Worm (Caenorhabditis elegans) whole organism, L4 larva: ENCODE measurements around the gene B0524.5.

Experiments
- F37D6.2 ChIP-seq: sonication (generic microtip); optimal IDR thresholded peaks from 2 replicates; lab custom pipeline; 2016; ENCODE audit warnings: mild to moderate bottlenecking, missing genetic modification characterization, missing compliant biosample characterization
- F44E2.7 ChIP-seq: fragments of 200-800 bp; sonication (Bioruptor generic); IDR thresholded peaks from 2 replicates; pipeline ENCODE4 v2.1.2; 2022; ENCODE audit warnings: missing genetic modification characterization, missing compliant biosample characterization
- T20F7.1 ChIP-seq: fragments of 200-800 bp; sonication (Bioruptor generic); optimal IDR thresholded peaks from 2 replicates; lab custom pipeline; 2018; ENCODE audit warnings: mild to moderate bottlenecking, missing genetic modification characterization, missing compliant biosample characterization
- Y48G9A.11 ChIP-seq: fragments of 200-800 bp; sonication (Bioruptor generic); IDR thresholded peaks from 2 replicates; pipeline ENCODE4 v1.3.6; 2022; ENCODE audit warnings: missing genetic modification reagents, missing genetic modification characterization, missing compliant biosample characterization
- Y5F2A.4 ChIP-seq: fragments of 200-800 bp; sonication (Bioruptor generic); optimal IDR thresholded peaks from 2 replicates; lab custom pipeline; 2018; ENCODE audit warnings: mild to moderate bottlenecking, missing genetic modification characterization, missing compliant biosample characterization
- Y75B8A.6 ChIP-seq: fragments of 200-800 bp; sonication (Bioruptor generic); IDR thresholded peaks from 2 replicates; pipeline ENCODE4 v1.3.6; 2022; ENCODE audit warnings: missing genetic modification reagents, missing genetic modification characterization, missing compliant biosample characterization
- aly-2 ChIP-seq: sonication (generic microtip); optimal IDR thresholded peaks from 2 replicates; lab custom pipeline; 2018; ENCODE audit warnings: missing biosample characterization, missing genetic modification characterization
- arid-1 ChIP-seq: fragments of 200-800 bp; sonication (Bioruptor generic); conservative IDR thresholded peaks from 2 replicates; pipeline ENCODE4 v1.3.6; 2022; ENCODE audit warnings: missing genetic modification reagents, missing genetic modification characterization, missing compliant biosample characterization
- attf-4 ChIP-seq: sonication (generic microtip); optimal IDR thresholded peaks from 3 replicates; lab custom pipeline; 2017; ENCODE audit warnings: missing biosample characterization, missing genetic modification characterization
- ceh-20 ChIP-seq: fragments of 200-800 bp; sonication (Bioruptor generic); IDR thresholded peaks from 2 replicates; pipeline ENCODE4 v1.3.6; 2022; ENCODE audit warnings: missing genetic modification reagents, missing genetic modification characterization, missing compliant biosample characterization
- ceh-32 ChIP-seq: sonication (generic microtip); optimal IDR thresholded peaks from 2 replicates; lab custom pipeline; 2016; ENCODE audit warnings: mild to moderate bottlenecking, missing genetic modification characterization, missing compliant biosample characterization; ENCODE audit not compliant: poor library complexity
- ceh-82 ChIP-seq: sonication (generic microtip); optimal IDR thresholded peaks from 2 replicates; lab custom pipeline; 2017; ENCODE audit warnings: missing biosample characterization, missing genetic modification characterization
- ces-1 ChIP-seq: fragments of 150-350 bp; sonication (generic microtip); optimal IDR thresholded peaks from 4 replicates; lab custom pipeline; 2014; ENCODE audit warnings: missing biosample characterization, missing genetic modification reagents, missing genetic modification characterization
- daf-12 ChIP-seq: fragments of 150-350 bp; optimal IDR thresholded peaks from 2 replicates; lab custom pipeline; 2014; ENCODE audit warnings: missing biosample characterization, missing genetic modification reagents, missing genetic modification characterization
- daf-16 ChIP-seq, 3 experiments: sonication (generic microtip); optimal IDR thresholded peaks; 2 replicates each; lab custom pipeline; 2016 to 2017; ENCODE audit warnings: missing genetic modification characterization in 3 of 3, missing genetic modification reagents in 3 of 3, mild to moderate bottlenecking in 2 of 3, missing compliant biosample characterization in 2 of 3, missing biosample characterization in 1 of 3, moderate library complexity in 1 of 3
- daf-19 ChIP-seq: fragments of 200-800 bp; sonication (Bioruptor generic); conservative IDR thresholded peaks from 2 replicates; pipeline ENCODE4 v1.3.6; 2022; ENCODE audit warnings: missing genetic modification characterization, missing compliant biosample characterization
- daf-8 ChIP-seq: fragments of 200-800 bp; sonication (Bioruptor generic); IDR thresholded peaks from 2 replicates; pipeline ENCODE4 v1.3.6; 2022; ENCODE audit warnings: missing genetic modification characterization, missing compliant biosample characterization
- dve-1 ChIP-seq: sonication (generic microtip); optimal IDR thresholded peaks from 2 replicates; lab custom pipeline; 2017; ENCODE audit warnings: antibody characterized with exemption, mild to moderate bottlenecking, missing genetic modification characterization, missing compliant biosample characterization; ENCODE audit not compliant: insufficient read depth
- fkh-10 ChIP-seq: fragments of 150-350 bp; optimal IDR thresholded peaks from 2 replicates; lab custom pipeline; 2014; ENCODE audit warnings: missing biosample characterization, missing genetic modification reagents, missing genetic modification characterization
- gei-8 ChIP-seq: fragments of 200-800 bp; sonication (Bioruptor generic); optimal IDR thresholded peaks from 2 replicates; lab custom pipeline; 2018; ENCODE audit warnings: mild to moderate bottlenecking, missing genetic modification characterization, missing compliant biosample characterization
- hmg-1.1 ChIP-seq: fragments of 200-800 bp; sonication (Bioruptor generic); IDR thresholded peaks from 2 replicates; pipeline ENCODE4 v1.3.6; 2022; ENCODE audit warnings: missing genetic modification reagents, missing genetic modification characterization, missing compliant biosample characterization
- lim-7 ChIP-seq: fragments of 200-800 bp; sonication (Bioruptor generic); IDR thresholded peaks from 2 replicates; pipeline ENCODE4 v1.3.6; 2022; ENCODE audit warnings: missing genetic modification characterization, missing compliant biosample characterization
- lin-13 ChIP-seq: fragments of 150-350 bp; optimal IDR thresholded peaks from 2 replicates; lab custom pipeline; 2014; ENCODE audit warnings: missing biosample characterization, missing genetic modification reagents, missing genetic modification characterization
- lin-15B ChIP-seq: fragments of 150-350 bp; sonication (generic microtip); optimal IDR thresholded peaks from 3 replicates; lab custom pipeline; 2014; ENCODE audit warnings: missing biosample characterization, missing genetic modification characterization
- lin-29 ChIP-seq: fragments of 200-800 bp; sonication (Bioruptor generic); IDR thresholded peaks from 2 replicates; pipeline ENCODE4 v1.3.6; 2022; ENCODE audit warnings: missing genetic modification reagents, missing genetic modification characterization, missing compliant biosample characterization
- mes-2 ChIP-seq: sonication (generic microtip); optimal IDR thresholded peaks from 2 replicates; lab custom pipeline; 2016; ENCODE audit warnings: missing genotype, mild to moderate bottlenecking, missing genetic modification characterization, missing compliant biosample characterization; ENCODE audit not compliant: poor library complexity, severe bottlenecking
- mxl-2 ChIP-seq: fragments of 200-800 bp; sonication (Bioruptor generic); conservative IDR thresholded peaks from 2 replicates; pipeline ENCODE4 v1.3.6; 2022; ENCODE audit warnings: missing genetic modification reagents, missing genetic modification characterization, missing compliant biosample characterization
- nhr-10 ChIP-seq: fragments of 150-350 bp; optimal IDR thresholded peaks from 2 replicates; lab custom pipeline; 2014; ENCODE audit warnings: missing biosample characterization, missing genetic modification characterization
- nhr-102 ChIP-seq: sonication (generic microtip); optimal IDR thresholded peaks from 2 replicates; lab custom pipeline; 2016; ENCODE audit warnings: mild to moderate bottlenecking, missing genetic modification characterization, moderate library complexity, missing compliant biosample characterization
- nhr-237 ChIP-seq: sonication (generic microtip); optimal IDR thresholded peaks from 2 replicates; lab custom pipeline; 2017; ENCODE audit warnings: missing biosample characterization, missing genetic modification characterization
- nhr-25 ChIP-seq: sonication (generic microtip); optimal IDR thresholded peaks from 2 replicates; lab custom pipeline; 2017; ENCODE audit warnings: missing genetic modification characterization, mild to moderate bottlenecking, missing compliant biosample characterization, antibody characterized with exemption, moderate library complexity, borderline replicate concordance; ENCODE audit not compliant: insufficient read depth
- nhr-28 ChIP-seq: fragments of 150-350 bp; optimal IDR thresholded peaks from 2 replicates; lab custom pipeline; 2014; ENCODE audit warnings: missing biosample characterization, missing genetic modification characterization
- nhr-41 ChIP-seq: fragments of 200-800 bp; sonication (Bioruptor generic); IDR thresholded peaks from 2 replicates; pipeline ENCODE4 v1.3.6; 2022; ENCODE audit warnings: missing genetic modification reagents, missing genetic modification characterization, missing compliant biosample characterization
- nhr-76 ChIP-seq: fragments of 150-350 bp; optimal IDR thresholded peaks from 2 replicates; lab custom pipeline; 2014; ENCODE audit warnings: missing biosample characterization, missing genetic modification characterization
- pha-4 ChIP-seq, 2 experiments: fragments of 150-350 bp in 1 of 2; fragments of 200-800 bp in 1 of 2; sonication (Bioruptor generic) in 1 of 2; IDR thresholded peaks in 1 of 2; optimal IDR thresholded peaks in 1 of 2; 2 replicates each; pipeline versions ENCODE4 v1.3.6 to Lab custom; 2014 to 2022; ENCODE audit warnings: missing genetic modification characterization in 2 of 2, missing genetic modification reagents in 2 of 2, missing biosample characterization in 1 of 2, missing compliant biosample characterization in 1 of 2
- php-3 ChIP-seq: fragments of 200-800 bp; sonication (Bioruptor generic); IDR thresholded peaks from 2 replicates; pipeline ENCODE4 v1.3.6; 2022; ENCODE audit warnings: missing genetic modification reagents, missing genetic modification characterization, missing compliant biosample characterization
- set-16 ChIP-seq: fragments of 200-800 bp; sonication (Bioruptor generic); IDR thresholded peaks from 2 replicates; pipeline ENCODE4 v1.3.6; 2022; ENCODE audit warnings: missing genetic modification reagents, missing genetic modification characterization, missing compliant biosample characterization
- skn-1 ChIP-seq: fragments of 150-350 bp; optimal IDR thresholded peaks from 2 replicates; lab custom pipeline; 2014; ENCODE audit warnings: missing biosample characterization, missing genetic modification characterization
- spr-1 ChIP-seq: sonication (generic microtip); optimal IDR thresholded peaks from 2 replicates; lab custom pipeline; 2016; ENCODE audit warnings: mild to moderate bottlenecking, missing genetic modification characterization, missing compliant biosample characterization
- spr-3 ChIP-seq: fragments of 200-800 bp; sonication (Bioruptor generic); optimal IDR thresholded peaks from 2 replicates; lab custom pipeline; 2018; ENCODE audit warnings: mild to moderate bottlenecking, missing genetic modification characterization, missing compliant biosample characterization
- unc-39 ChIP-seq: sonication (generic microtip); optimal IDR thresholded peaks from 2 replicates; lab custom pipeline; 2017; ENCODE audit warnings: missing biosample characterization, missing genetic modification characterization
- unc-62 ChIP-seq, 3 experiments: fragments of 150-350 bp in 1 of 3; sonication (generic microtip); optimal IDR thresholded peaks in 2 of 3; peaks in 1 of 3; 1 replicate in 1 of 3; 2 replicates in 2 of 3; lab custom pipeline; 2014 to 2017; ENCODE audit warnings: missing biosample characterization in 3 of 3, missing genetic modification characterization in 3 of 3, missing genetic modification reagents in 3 of 3, missing genotype in 1 of 3
- vab-7 ChIP-seq: fragments of 200-800 bp; sonication (Bioruptor generic); IDR thresholded peaks from 2 replicates; pipeline ENCODE4 v1.3.6; 2022; ENCODE audit warnings: missing genetic modification reagents, missing genetic modification characterization, missing compliant biosample characterization
- zag-1 ChIP-seq: fragments of 150-350 bp; optimal IDR thresholded peaks from 2 replicates; lab custom pipeline; 2014; ENCODE audit warnings: missing biosample characterization, missing genetic modification characterization
- zfp-2 ChIP-seq: sonication (generic microtip); optimal IDR thresholded peaks from 2 replicates; lab custom pipeline; 2016; ENCODE audit warnings: mild to moderate bottlenecking, missing genetic modification characterization, missing compliant biosample characterization
- zfp-3 ChIP-seq: fragments of 200-800 bp; sonication (Bioruptor generic); conservative IDR thresholded peaks from 2 replicates; pipeline ENCODE4 v1.3.6; 2022; ENCODE audit warnings: missing genetic modification reagents, missing genetic modification characterization, missing compliant biosample characterization
- zip-11 ChIP-seq: fragments of 200-800 bp; sonication (Bioruptor generic); IDR thresholded peaks from 2 replicates; pipeline ENCODE4 v1.3.6; 2022; ENCODE audit warnings: missing genetic modification characterization, missing compliant biosample characterization
- zip-2 ChIP-seq: fragments of 150-350 bp; optimal IDR thresholded peaks from 2 replicates; lab custom pipeline; 2014; ENCODE audit warnings: missing biosample characterization, missing genetic modification characterization
- ztf-11 ChIP-seq: fragments of 150-350 bp; optimal IDR thresholded peaks from 2 replicates; lab custom pipeline; 2014; ENCODE audit warnings: missing biosample characterization, missing genetic modification characterization
- ztf-7 ChIP-seq: fragments of 150-350 bp; optimal IDR thresholded peaks from 2 replicates; lab custom pipeline; 2014; ENCODE audit warnings: missing biosample characterization, missing genetic modification characterization

Gene B0524.5

DNA sequence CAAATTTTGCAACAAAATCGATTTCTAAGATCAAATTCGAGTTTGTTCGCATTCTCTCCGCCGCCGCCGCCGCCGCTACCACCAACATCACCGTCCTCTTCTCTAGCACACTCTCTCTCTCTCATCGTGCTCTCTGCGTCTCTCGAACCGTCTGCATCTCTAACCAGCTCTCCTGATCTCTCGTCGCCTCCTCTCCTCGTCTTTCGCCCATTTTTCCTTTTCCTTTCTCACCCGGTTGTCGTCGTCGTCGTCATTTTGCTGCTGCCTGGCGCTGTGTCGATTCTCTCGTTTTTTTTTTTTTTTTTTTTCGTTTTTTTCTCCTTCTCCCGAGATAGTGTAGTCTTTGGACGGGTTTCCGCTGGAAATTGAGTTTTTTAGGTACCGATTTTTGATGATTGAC, 32.8 kb upstream of the B0524.5 start (continued):
- TF ChIP-seq zag-1 (no peak), ceh-20 (GFP tag; lab: Robert Waterston, UW) (peak; percentile 97), fkh-10 (GFP tag; lab: Kevin White, UChicago) (peak; percentile 56), nhr-10 (peak; percentile 79), gei-8 (GFP tag; lab: Kevin White, UChicago) (peak; percentile 92), zfp-3 (GFP tag; lab: Robert Waterston, UW) (peak; percentile 77), vab-7 (GFP tag; lab: Robert Waterston, UW) (no peak), T20F7.1 (GFP tag; lab: Kevin White, UChicago) (no peak), ceh-32 (tag; lab: Kevin White, UChicago) (peak; percentile 15), mxl-2 (GFP tag; lab: Robert Waterston, UW) (peak; percentile 36; the same call in 1 of the 2 replicates), nhr-102 (tag; lab: Kevin White, UChicago) (peak; percentile 88), dve-1 (tag; lab: Kevin White, UChicago) (peak; percentile 83), ceh-82 (no peak), hmg-1.1 (GFP tag; lab: Robert Waterston, UW) (peak; percentile 87), nhr-25 (peak; percentile 89), nhr-28 (tag; lab: Kevin White, UChicago) (peak; percentile 82), F44E2.7 (GFP tag; lab: Robert Waterston, UW) (no peak), mes-2 (peak; percentile 74), lin-13 (GFP tag; lab: Kevin White, UChicago) (peak; percentile 85), set-16 (GFP tag; lab: Robert Waterston, UW) (peak; percentile 98), daf-12 (tag; lab: Kevin White, UChicago) (no peak), ces-1 (GFP tag; lab: Kevin White, UChicago) (no peak), php-3 (GFP tag; lab: Robert Waterston, UW) (peak; percentile 47; the same call in 1 of the 2 replicates), aly-2 (tag; lab: Kevin White, UChicago) (no peak), ztf-7 (no peak), spr-1 (tag; lab: Kevin White, UChicago) (peak; percentile 19), Y5F2A.4 (no peak), lin-29 (GFP tag; lab: Robert Waterston, UW) (peak; percentile 88), F37D6.2 (tag; lab: Kevin White, UChicago) (peak; percentile 73), attf-4 (tag; lab: Kevin White, UChicago) (no peak), pha-4 (GFP tag; IDR thresholded peaks at IDR 0.05; lab: Robert Waterston, UW) (peak; percentile 95), pha-4 (tag; optimal IDR thresholded peaks at IDR 0.05; lab: Kevin White, UChicago) (no peak), nhr-41 (GFP tag; lab: Robert Waterston, UW) (no peak), nhr-76 (tag; lab: Kevin White, UChicago) (peak; percentile 17), zip-2 (no peak), nhr-237 (peak; percentile 44), lin-15B (tag; lab: Kevin White, UChicago) (no peak), unc-39 (tag; lab: Kevin White, UChicago) (no peak), ztf-11 (tag; lab: Kevin White, UChicago) (no peak), daf-16 (GFP tag; optimal IDR thresholded peaks at IDR 0.05; lab: Kevin White, UChicago) (peak in 1 of 2 experiments; percentile 63), daf-16 (tag; optimal IDR thresholded peaks at IDR 0.05; lab: Kevin White, UChicago) (peak; percentile 61), arid-1 (peak; percentile 72), lim-7 (GFP tag; lab: Robert Waterston, UW) (no peak), spr-3 (no peak), Y48G9A.11 (GFP tag; lab: Robert Waterston, UW) (no peak), zip-11 (GFP tag; lab: Robert Waterston, UW) (no peak), daf-8 (GFP tag; lab: Robert Waterston, UW) (no peak), zfp-2 (tag; lab: Kevin White, UChicago) (no peak), Y75B8A.6 (GFP tag; lab: Robert Waterston, UW) (0 out of 2 replicates have a peak, but pooled peaks have one; percentile 28), skn-1 (tag; lab: Kevin White, UChicago) (no peak), daf-19 (GFP tag; lab: Robert Waterston, UW) (no peak), unc-62 (GFP tag; optimal IDR thresholded peaks at IDR 0.05 in 1 of 2; lab: Kevin White, UChicago) (peak in 1 of 2 experiments; percentile 98), unc-62 (tag; optimal IDR thresholded peaks at IDR 0.05; lab: Kevin White, UChicago) (no peak)
